Worm (Caenorhabditis elegans): ENCODE data around the gene ceh-62.

The ceh-62 gene

DNA sequence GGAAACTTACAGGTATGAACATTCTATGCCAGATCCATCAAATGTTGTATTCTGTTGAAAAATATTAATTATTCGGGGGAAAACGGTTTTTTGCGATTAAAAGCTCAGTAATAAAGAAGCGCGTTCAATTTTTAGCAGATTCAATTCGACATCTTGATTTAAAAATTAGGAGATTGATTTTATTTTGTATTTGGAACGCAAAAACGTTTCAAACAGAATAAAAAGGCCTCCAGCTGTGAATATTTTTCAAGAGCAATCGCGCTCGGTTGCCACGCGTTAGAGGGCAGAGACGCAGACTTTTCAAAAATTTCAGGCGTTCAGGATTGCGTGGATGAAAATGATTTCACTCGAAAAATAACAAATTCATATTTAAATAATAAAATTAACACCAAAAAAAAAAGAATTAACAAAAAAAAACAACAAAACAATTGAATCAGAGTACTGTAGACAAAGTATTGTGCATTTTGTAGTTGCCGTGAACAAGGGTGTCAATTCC lies 14.4 kb downstream of the ceh-62 start, which contains the start of gene R06F6.8:
R06F6.8 (minus strand) TSS at position 51 of the 496 bp plus-strand sequence.
- TF ChIP-seq pax-1 (tag; optimal IDR thresholded peaks at IDR 0.05) (no peak), C38D4.7 (GFP tag; optimal IDR thresholded peaks at IDR 0.05) (no peak), ref-2 (tag; optimal IDR thresholded peaks at IDR 0.05) (peak; percentile 71)

- TF ChIP-seq ceh-2 (tag; optimal IDR thresholded peaks at IDR 0.05) (no peak), C38D4.7 (GFP tag; optimal IDR thresholded peaks at IDR 0.05) (no peak), tbx-7 (tag; optimal IDR thresholded peaks at IDR 0.05) (no peak), che-1 (tag; optimal IDR thresholded peaks at IDR 0.05) (no peak), nfya-1 (tag; optimal IDR thresholded peaks at IDR 0.05) (no peak), ceh-31 (tag; optimal IDR thresholded peaks at IDR 0.05) (no peak), syd-9 (tag; optimal IDR thresholded peaks at IDR 0.05) (no peak), lim-6 (tag; optimal IDR thresholded peaks at IDR 0.05) (no peak)
Observed at ce11 chrII:10820679-10821078, 15.1 kb downstream of the ceh-62 start, which contains the start of gene ech-4. TSS of gene ech-4 (plus strand) at chrII:10821031.

ce11 chrII:10824046-10824445 lies 18.5 kb downstream of the ceh-62 start, which contains the start of the genes R06F6.12 and mix-1:
TSS of gene R06F6.12 (minus strand) at chrII:10824081.
TSS of gene mix-1 (plus strand) at chrII:10824246.
- TF ChIP-seq ceh-31 (tag; optimal IDR thresholded peaks at IDR 0.05) (peak; percentile 26), elt-2 (tag; optimal IDR thresholded peaks at IDR 0.05) (peak; percentile 48), nfya-1 (tag; optimal IDR thresholded peaks at IDR 0.05) (peak; percentile 55), hlh-30 (tag; optimal IDR thresholded peaks at IDR 0.05; ENCODE audit: insufficient read depth) (peak; percentile 44), dve-1 (tag; optimal IDR thresholded peaks at IDR 0.05) (peak; percentile 3), fkh-10 (GFP tag; optimal IDR thresholded peaks at IDR 0.05) (no peak)

ce11 chrII:10829081-10829480 lies 23.5 kb downstream of the ceh-62 start, which contains the start of gene VM106R.1:
TSS of gene VM106R.1 (minus strand) at chrII:10829181.
- TF ChIP-seq ceh-2 (tag; optimal IDR thresholded peaks at IDR 0.05) (no peak), dve-1 (tag; optimal IDR thresholded peaks at IDR 0.05) (no peak), rnt-1 (tag; optimal IDR thresholded peaks at IDR 0.05) (no peak), hlh-15 (tag; optimal IDR thresholded peaks at IDR 0.05) (no peak), ceh-24 (tag; optimal IDR thresholded peaks at IDR 0.05) (no peak), unc-3 (GFP tag; conservative IDR thresholded peaks at IDR 0.05) (no peak), unc-3 (tag; optimal IDR thresholded peaks at IDR 0.05) (no peak), eyg-1 (tag; optimal IDR thresholded peaks at IDR 0.05) (no peak)

- TF ChIP-seq hlh-13 (GFP tag; optimal IDR thresholded peaks at IDR 0.05) (no peak), elt-4 (tag; optimal IDR thresholded peaks at IDR 0.05) (no peak), fkh-10 (GFP tag; optimal IDR thresholded peaks at IDR 0.05) (no peak), ceh-31 (tag; optimal IDR thresholded peaks at IDR 0.05) (no peak), ceh-24 (tag; optimal IDR thresholded peaks at IDR 0.05) (no peak), hlh-6 (tag; optimal IDR thresholded peaks at IDR 0.05) (no peak), F13H6.1 (tag; optimal IDR thresholded peaks at IDR 0.05) (no peak), Y22D7AL.16 (tag; optimal IDR thresholded peaks at IDR 0.05) (no peak), K02D7.2 (tag; optimal IDR thresholded peaks at IDR 0.05) (no peak), unc-42 (tag; optimal IDR thresholded peaks at IDR 0.05) (no peak), ceh-19 (GFP tag; optimal IDR thresholded peaks at IDR 0.05) (no peak), pat-9 (tag; optimal IDR thresholded peaks at IDR 0.05) (no peak), hlh-30 (tag; optimal IDR thresholded peaks at IDR 0.05; ENCODE audit: insufficient read depth) (no peak), unc-3 (GFP tag; conservative IDR thresholded peaks at IDR 0.05) (no peak), unc-3 (tag; optimal IDR thresholded peaks at IDR 0.05) (no peak)
Observed at ce11 chrII:10829572-10829971, 24.0 kb downstream of the ceh-62 start.

ce11 chrII:10834717-10835116 lies 29.2 kb downstream of the ceh-62 start:
- TF ChIP-seq madf-2 (tag; optimal IDR thresholded peaks at IDR 0.05) = no peak

Data from whole organism, late embryonic.